Worm (Caenorhabditis elegans) whole organism, young adult: ENCODE results near the gene stdh-4.

ENCODE experiments used
- B0261.1 ChIP-seq: sonication (generic microtip); optimal IDR thresholded peaks from 2 replicates; lab custom pipeline; 2016; ENCODE audit warnings: mild to moderate bottlenecking, missing genetic modification characterization, moderate library complexity, missing compliant biosample characterization
- C06A6.2 ChIP-seq: fragments of 200-800 bp; sonication (Bioruptor generic); conservative IDR thresholded peaks from 2 replicates; pipeline ENCODE4 v1.3.6; 2022; ENCODE audit warnings: missing genetic modification characterization, missing compliant biosample characterization
- D2030.7 ChIP-seq: fragments of 200-800 bp; sonication (Bioruptor generic); IDR thresholded peaks from 2 replicates; pipeline ENCODE4 v1.3.6; 2022; ENCODE audit warnings: missing genetic modification reagents, missing genetic modification characterization, missing compliant biosample characterization
- F10E7.11 ChIP-seq: sonication (generic microtip); optimal IDR thresholded peaks from 2 replicates; lab custom pipeline; 2017; ENCODE audit warnings: mild to moderate bottlenecking, missing genetic modification characterization, moderate library complexity, missing compliant biosample characterization
- F22D6.2 ChIP-seq: sonication (generic microtip); optimal IDR thresholded peaks from 2 replicates; lab custom pipeline; 2016; ENCODE audit warnings: mild to moderate bottlenecking, missing genetic modification characterization, missing compliant biosample characterization
- F23B12.7 ChIP-seq: sonication (generic microtip); optimal IDR thresholded peaks from 2 replicates; lab custom pipeline; 2017; ENCODE audit warnings: missing genetic modification characterization, mild to moderate bottlenecking, missing compliant biosample characterization, antibody characterized with exemption, moderate library complexity; ENCODE audit not compliant: insufficient read depth
- F49E8.2 ChIP-seq: sonication (generic microtip); optimal IDR thresholded peaks from 3 replicates; lab custom pipeline; 2017; ENCODE audit warnings: missing genetic modification characterization, mild to moderate bottlenecking, missing compliant biosample characterization, antibody characterized with exemption, moderate library complexity; ENCODE audit not compliant: insufficient read depth
- F55B11.4 ChIP-seq: sonication (generic microtip); optimal IDR thresholded peaks from 2 replicates; lab custom pipeline; 2016; ENCODE audit warnings: missing compliant biosample characterization, missing genetic modification characterization, borderline replicate concordance; ENCODE audit not compliant: insufficient read depth
- F57C9.4 ChIP-seq: sonication (generic microtip); optimal IDR thresholded peaks from 2 replicates; lab custom pipeline; 2017; ENCODE audit warnings: mild to moderate bottlenecking, missing genetic modification characterization, missing compliant biosample characterization
- K12H6.12 ChIP-seq: fragments of 200-800 bp; sonication (Bioruptor generic); optimal IDR thresholded peaks from 2 replicates; lab custom pipeline; 2018; ENCODE audit warnings: mild to moderate bottlenecking, missing genetic modification characterization, missing compliant biosample characterization
- T26A5.8 ChIP-seq: sonication (generic microtip); optimal IDR thresholded peaks from 2 replicates; lab custom pipeline; 2016; ENCODE audit warnings: missing genetic modification characterization, missing compliant biosample characterization
- Y67H2A.10 ChIP-seq: fragments of 200-800 bp; sonication (Bioruptor generic); conservative IDR thresholded peaks from 2 replicates; pipeline ENCODE4 v1.3.6; 2022; ENCODE audit warnings: missing genetic modification reagents, missing genetic modification characterization, missing compliant biosample characterization
- Y79H2A.3 ChIP-seq: fragments of 200-800 bp; sonication (Bioruptor generic); conservative IDR thresholded peaks from 2 replicates; pipeline ENCODE4 v1.3.6; 2022; ENCODE audit warnings: missing genetic modification reagents, missing genetic modification characterization, missing compliant biosample characterization
- Y95B8A.8 ChIP-seq: fragments of 200-800 bp; sonication (Bioruptor generic); IDR thresholded peaks from 2 replicates; pipeline ENCODE4 v1.3.6; 2022; ENCODE audit warnings: missing genetic modification reagents, missing genetic modification characterization, missing compliant biosample characterization
- ZK185.1 ChIP-seq: sonication (generic microtip); optimal IDR thresholded peaks from 2 replicates; lab custom pipeline; 2016; ENCODE audit warnings: mild to moderate bottlenecking, missing genetic modification characterization, missing compliant biosample characterization; ENCODE audit not compliant: poor library complexity, severe bottlenecking
- akir-1 ChIP-seq: fragments of 200-800 bp; sonication (Bioruptor generic); optimal IDR thresholded peaks from 2 replicates; lab custom pipeline; 2018; ENCODE audit warnings: mild to moderate bottlenecking, missing genetic modification characterization, moderate library complexity, missing compliant biosample characterization
- ama-1 ChIP-seq, 3 experiments: fragments of 150-350 bp in 1 of 3; sonication (generic microtip) in 2 of 3; optimal IDR thresholded peaks; 2 replicates each; lab custom pipeline; 2014 to 2018; ENCODE audit warnings: missing biosample characterization in 2 of 3, missing genetic modification characterization in 2 of 3, missing genetic modification reagents in 2 of 3
- atf-7 ChIP-seq: sonication (generic microtip); optimal IDR thresholded peaks from 2 replicates; lab custom pipeline; 2017; ENCODE audit warnings: mild to moderate bottlenecking, missing genetic modification characterization, missing compliant biosample characterization
- athp-1 ChIP-seq: sonication (generic microtip); optimal IDR thresholded peaks from 2 replicates; lab custom pipeline; 2017; ENCODE audit warnings: mild to moderate bottlenecking, missing genetic modification characterization, missing compliant biosample characterization
- ceh-40 ChIP-seq: fragments of 200-800 bp; sonication (Bioruptor generic); IDR thresholded peaks from 2 replicates; pipeline ENCODE4 v1.3.6; 2022; ENCODE audit warnings: missing genetic modification characterization, missing compliant biosample characterization
- ceh-91 ChIP-seq: fragments of 200-800 bp; sonication (Bioruptor generic); IDR thresholded peaks from 2 replicates; pipeline ENCODE4 v1.3.6; 2022; ENCODE audit warnings: missing genetic modification reagents, missing genetic modification characterization, missing compliant biosample characterization
- dox-1 ChIP-seq: fragments of 200-800 bp; sonication (Bioruptor generic); IDR thresholded peaks from 2 replicates; pipeline ENCODE4 v1.3.6; 2022; ENCODE audit warnings: missing genetic modification reagents, missing genetic modification characterization, missing compliant biosample characterization
- egl-44 ChIP-seq: fragments of 200-800 bp; sonication (Bioruptor generic); IDR thresholded peaks from 2 replicates; pipeline ENCODE4 v1.3.6; 2022; ENCODE audit warnings: missing genetic modification reagents, missing genetic modification characterization, missing compliant biosample characterization
- him-1 ChIP-seq: sonication (generic microtip); optimal IDR thresholded peaks from 2 replicates; lab custom pipeline; 2016; ENCODE audit warnings: missing genotype, missing genetic modification reagents, missing genetic modification characterization, missing compliant biosample characterization
- hlh-12 ChIP-seq: sonication (generic microtip); optimal IDR thresholded peaks from 2 replicates; lab custom pipeline; 2016; ENCODE audit warnings: missing genetic modification characterization, missing compliant biosample characterization
- hmg-20 ChIP-seq: fragments of 200-800 bp; sonication (Bioruptor generic); IDR thresholded peaks from 2 replicates; pipeline ENCODE4 v1.3.6; 2022; ENCODE audit warnings: missing genetic modification reagents, missing genetic modification characterization, missing compliant biosample characterization
- hrde-1 ChIP-seq: sonication (generic microtip); optimal IDR thresholded peaks from 2 replicates; lab custom pipeline; 2016; ENCODE audit warnings: missing genetic modification characterization, mild to moderate bottlenecking, missing compliant biosample characterization, moderate library complexity, missing genotype, missing genetic modification reagents, borderline replicate concordance
- hsf-1 ChIP-seq: fragments of 200-800 bp; sonication (Bioruptor generic); IDR thresholded peaks from 2 replicates; pipeline ENCODE4 v1.3.6; 2022; ENCODE audit warnings: missing genetic modification reagents, missing genetic modification characterization, missing compliant biosample characterization
- let-526 ChIP-seq: fragments of 200-800 bp; sonication (Bioruptor generic); IDR thresholded peaks from 2 replicates; pipeline ENCODE4 v1.3.6; 2022; ENCODE audit warnings: missing genetic modification reagents, missing genetic modification characterization, missing compliant biosample characterization
- lsy-27 ChIP-seq: sonication (generic microtip); optimal IDR thresholded peaks from 2 replicates; lab custom pipeline; 2017; ENCODE audit warnings: missing genetic modification characterization, mild to moderate bottlenecking, missing compliant biosample characterization, antibody characterized with exemption, missing genotype, borderline replicate concordance; ENCODE audit not compliant: insufficient read depth
- madf-8 ChIP-seq: fragments of 200-800 bp; sonication (Bioruptor generic); conservative IDR thresholded peaks from 2 replicates; pipeline ENCODE4 v1.3.6; 2022; ENCODE audit warnings: missing genetic modification reagents, missing genetic modification characterization, missing compliant biosample characterization
- mel-28 ChIP-seq: sonication (generic microtip); optimal IDR thresholded peaks from 2 replicates; lab custom pipeline; 2016; ENCODE audit warnings: borderline replicate concordance, mild to moderate bottlenecking, missing genetic modification characterization, missing compliant biosample characterization
- mxl-1 ChIP-seq: sonication (generic microtip); optimal IDR thresholded peaks from 2 replicates; lab custom pipeline; 2016; ENCODE audit warnings: missing genetic modification characterization, missing compliant biosample characterization
- nfya-2 ChIP-seq: fragments of 200-800 bp; sonication (Bioruptor generic); IDR thresholded peaks from 2 replicates; pipeline ENCODE4 v1.3.6; 2022; ENCODE audit warnings: missing genetic modification reagents, missing genetic modification characterization, missing compliant biosample characterization
- nfyb-1 ChIP-seq: fragments of 200-800 bp; sonication (Bioruptor generic); IDR thresholded peaks from 2 replicates; pipeline ENCODE4 v1.3.6; 2022; ENCODE audit warnings: missing genetic modification reagents, missing genetic modification characterization, missing compliant biosample characterization
- nhr-179 ChIP-seq: sonication (generic microtip); optimal IDR thresholded peaks from 2 replicates; lab custom pipeline; 2016; ENCODE audit warnings: mild to moderate bottlenecking, missing genetic modification characterization, missing compliant biosample characterization
- nhr-27 ChIP-seq: fragments of 200-800 bp; sonication (Bioruptor generic); optimal IDR thresholded peaks from 2 replicates; lab custom pipeline; 2018; ENCODE audit warnings: mild to moderate bottlenecking, missing genetic modification characterization, moderate library complexity, missing compliant biosample characterization
- nhr-80 ChIP-seq: sonication (generic microtip); optimal IDR thresholded peaks from 2 replicates; lab custom pipeline; 2016; ENCODE audit warnings: missing genetic modification characterization, missing compliant biosample characterization
- rcor-1 ChIP-seq: fragments of 200-800 bp; sonication (Bioruptor generic); IDR thresholded peaks from 2 replicates; pipeline ENCODE4 v1.3.6; 2022; ENCODE audit warnings: missing genetic modification reagents, missing genetic modification characterization, missing compliant biosample characterization
- sdz-38 ChIP-seq: sonication (generic microtip); optimal IDR thresholded peaks from 2 replicates; lab custom pipeline; 2016; ENCODE audit warnings: missing genotype, missing genetic modification characterization, missing compliant biosample characterization
- snpc-1.1 ChIP-seq: sonication (generic microtip); optimal IDR thresholded peaks from 2 replicates; lab custom pipeline; 2017; ENCODE audit warnings: missing genetic modification characterization, mild to moderate bottlenecking, missing compliant biosample characterization, antibody characterized with exemption, moderate library complexity, missing genotype, missing genetic modification reagents; ENCODE audit not compliant: insufficient read depth
- sptf-2 ChIP-seq: fragments of 200-800 bp; sonication (Bioruptor generic); optimal IDR thresholded peaks from 2 replicates; lab custom pipeline; 2018; ENCODE audit warnings: mild to moderate bottlenecking, missing genetic modification characterization, missing compliant biosample characterization
- unc-130 ChIP-seq: sonication (generic microtip); optimal IDR thresholded peaks from 2 replicates; lab custom pipeline; 2016; ENCODE audit warnings: missing genetic modification reagents, missing genetic modification characterization, missing compliant biosample characterization
- unc-62 ChIP-seq: fragments of 150-350 bp; optimal IDR thresholded peaks from 2 replicates; lab custom pipeline; 2014; ENCODE audit warnings: missing biosample characterization, missing genetic modification reagents, missing genetic modification characterization
- xnd-1 ChIP-seq: sonication (generic microtip); optimal IDR thresholded peaks from 2 replicates; lab custom pipeline; 2016; ENCODE audit warnings: missing genotype, missing genetic modification reagents, missing genetic modification characterization, missing compliant biosample characterization
- zfh-2 ChIP-seq: fragments of 200-800 bp; sonication (Bioruptor generic); conservative IDR thresholded peaks from 2 replicates; pipeline ENCODE4 v1.3.6; 2022; ENCODE audit warnings: missing genetic modification reagents, missing genetic modification characterization, missing compliant biosample characterization
- ztf-28 ChIP-seq: fragments of 200-800 bp; sonication (Bioruptor generic); IDR thresholded peaks from 2 replicates; pipeline ENCODE4 v1.3.6; 2022; ENCODE audit warnings: missing genetic modification reagents, missing genetic modification characterization, missing compliant biosample characterization
- ztf-3 ChIP-seq: fragments of 200-800 bp; sonication (Bioruptor generic); optimal IDR thresholded peaks from 2 replicates; lab custom pipeline; 2018; ENCODE audit warnings: mild to moderate bottlenecking, missing genetic modification characterization, missing compliant biosample characterization

The stdh-4 gene

ce11 chrV:8500348-8500747 is 48.7 kb upstream of the stdh-4 start (continued):
- TF ChIP-seq lsy-27 (tag; lab: Kevin White, UChicago) (peak; percentile 62), nhr-27 (tag; lab: Kevin White, UChicago) (peak; percentile 100), D2030.7 (GFP tag; lab: Robert Waterston, UW) (peak; percentile 93), Y95B8A.8 (GFP tag; lab: Robert Waterston, UW) (peak; percentile 99), ZK185.1 (tag; lab: Kevin White, UChicago) (peak; percentile 97), F10E7.11 (peak; percentile 100), nfya-2 (GFP tag; lab: Robert Waterston, UW) (peak; percentile 97), T26A5.8 (peak; percentile 100), egl-44 (peak; percentile 100), nfyb-1 (GFP tag; lab: Robert Waterston, UW) (peak; percentile 99), hlh-12 (tag; lab: Kevin White, UChicago) (peak; percentile 94), nhr-80 (tag; lab: Kevin White, UChicago) (peak; percentile 68), B0261.1 (tag; lab: Kevin White, UChicago) (peak; percentile 99), mel-28 (peak; percentile 94), F57C9.4 (peak; percentile 99), F23B12.7 (peak; percentile 93), let-526 (GFP tag; lab: Robert Waterston, UW) (peak; percentile 96), athp-1 (peak; percentile 100), F22D6.2 (tag; lab: Kevin White, UChicago) (peak; percentile 91), C06A6.2 (GFP tag; lab: Robert Waterston, UW) (peak; percentile 93), sdz-38 (tag; lab: Kevin White, UChicago) (peak; percentile 77), rcor-1 (GFP tag; lab: Robert Waterston, UW) (peak; percentile 98), madf-8 (GFP tag; lab: Robert Waterston, UW) (peak; percentile 84), xnd-1 (tag; lab: Kevin White, UChicago) (peak; percentile 79), atf-7 (tag; lab: Kevin White, UChicago) (peak; percentile 98), K12H6.12 (tag; lab: Kevin White, UChicago) (peak; percentile 94), mxl-1 (tag; lab: Kevin White, UChicago) (peak; percentile 99), ztf-28 (GFP tag; lab: Robert Waterston, UW) (peak; percentile 98), Y79H2A.3 (GFP tag; lab: Robert Waterston, UW) (peak; percentile 98), hmg-20 (GFP tag; lab: Robert Waterston, UW) (peak; percentile 98), sptf-2 (GFP tag; lab: Kevin White, UChicago) (peak; percentile 100), dox-1 (GFP tag; lab: Robert Waterston, UW) (peak; percentile 99), snpc-1.1 (tag; lab: Kevin White, UChicago) (peak; percentile 100), hrde-1 (tag; lab: Kevin White, UChicago) (peak; percentile 98), zfh-2 (GFP tag; lab: Robert Waterston, UW) (no peak), F49E8.2 (tag; lab: Kevin White, UChicago) (peak; percentile 72), ceh-40 (peak; percentile 98), akir-1 (GFP tag; lab: Kevin White, UChicago) (peak; percentile 95), unc-62 (GFP tag; lab: Kevin White, UChicago) (peak; percentile 28), unc-130 (peak; percentile 96), ceh-91 (GFP tag; lab: Robert Waterston, UW) (peak; percentile 78), F55B11.4 (tag; lab: Kevin White, UChicago) (peak; percentile 55), ama-1 (optimal IDR thresholded peaks at IDR 0.05; lab: Kevin White, UChicago) (peak; percentile 59), ama-1 (GFP tag; optimal IDR thresholded peaks at IDR 0.05; lab: Kevin White, UChicago) (peak; percentile 96 to 97), nhr-179 (tag; lab: Kevin White, UChicago) (peak; percentile 90), him-1 (tag; lab: Kevin White, UChicago) (peak; percentile 100), Y67H2A.10 (GFP tag; lab: Robert Waterston, UW) (peak; percentile 89), ztf-3 (GFP tag; lab: Kevin White, UChicago) (peak; percentile 90), hsf-1 (peak; percentile 93)
